1 worm cellular context compared by ENCODE assay signal in genomic region chrIV:11433709-11434108, ce11.
TF ChIP-seq lines count a peak whose summit lies in the region.

No protein-coding gene starts in this region.

TF ChIP-seq in whole organism, L1 larva, 84 proteins besides CTCF, POLR2A, EP300 and RAD21 (continued from another document):
- TF ChIP-seq hlh-17 (GFP tag; optimal IDR thresholded peaks at IDR 0.05; lab: Kevin White, UChicago; ENCODE audit: borderline replicate concordance) (no peak), pax-3 (tag; optimal IDR thresholded peaks at IDR 0.05; lab: Kevin White, UChicago) (no peak), nhr-90 (tag; optimal IDR thresholded peaks at IDR 0.05; lab: Kevin White, UChicago; ENCODE audit: poor library complexity) (peak; percentile 44), fkh-4 (tag; optimal IDR thresholded peaks at IDR 0.05; lab: Kevin White, UChicago; ENCODE audit: borderline replicate concordance) (no peak), nhr-85 (tag; lab: Kevin White, UChicago) (peak; percentile 58), ceh-88 (GFP tag; IDR thresholded peaks at IDR 0.05; lab: Robert Waterston, UW) (no peak), elt-3 (tag; optimal IDR thresholded peaks at IDR 0.05; lab: Kevin White, UChicago) (peak in 1 of 6 experiments; percentile 37), fos-1 (tag; optimal IDR thresholded peaks at IDR 0.05; lab: Kevin White, UChicago) (peak; percentile 21), unc-98 (GFP tag; IDR thresholded peaks at IDR 0.05; lab: Robert Waterston, UW) (no peak), grh-1 (GFP tag; IDR thresholded peaks at IDR 0.05; lab: Robert Waterston, UW) (no peak), aly-2 (tag; optimal IDR thresholded peaks at IDR 0.05; lab: Kevin White, UChicago) (peak; percentile 58), zip-4 (GFP tag; optimal IDR thresholded peaks at IDR 0.05; lab: Kevin White, UChicago) (peak; percentile 15), unc-86 (tag; optimal IDR thresholded peaks at IDR 0.05; lab: Kevin White, UChicago) (peak; percentile 57), fkh-10 (GFP tag; optimal IDR thresholded peaks at IDR 0.05; lab: Kevin White, UChicago) (peak; percentile 57), unc-130 (tag; optimal IDR thresholded peaks at IDR 0.05; lab: Kevin White, UChicago) (peak; percentile 45), rnt-1 (tag; optimal IDR thresholded peaks at IDR 0.05; lab: Kevin White, UChicago) (peak; percentile 87), C16A3.4 (tag; optimal IDR thresholded peaks at IDR 0.05; lab: Kevin White, UChicago) (peak; percentile 38)
